Worm (Caenorhabditis elegans) whole organism, young adult: ENCODE measurements around the gene Y40A1A.2.

ENCODE experiments used
- B0019.2 ChIP-seq: fragments of 200-800 bp; sonication (Bioruptor generic); conservative IDR thresholded peaks from 2 replicates; pipeline ENCODE4 v1.3.6; 2022; ENCODE audit warnings: missing genetic modification reagents, missing genetic modification characterization, missing compliant biosample characterization
- B0261.1 ChIP-seq: sonication (generic microtip); optimal IDR thresholded peaks from 2 replicates; lab custom pipeline; 2016; ENCODE audit warnings: mild to moderate bottlenecking, missing genetic modification characterization, moderate library complexity, missing compliant biosample characterization
- F22D6.2 ChIP-seq: sonication (generic microtip); optimal IDR thresholded peaks from 2 replicates; lab custom pipeline; 2016; ENCODE audit warnings: mild to moderate bottlenecking, missing genetic modification characterization, missing compliant biosample characterization
- F39B2.1 ChIP-seq: fragments of 200-800 bp; sonication (Bioruptor generic); IDR thresholded peaks from 2 replicates; pipeline ENCODE4 v1.3.6; 2022; ENCODE audit warnings: missing genetic modification reagents, missing genetic modification characterization, missing compliant biosample characterization
- F52B5.7 ChIP-seq: sonication (generic microtip); optimal IDR thresholded peaks from 2 replicates; lab custom pipeline; 2016; ENCODE audit warnings: mild to moderate bottlenecking, missing genetic modification characterization, missing compliant biosample characterization
- T07F8.4 ChIP-seq: sonication (generic microtip); optimal IDR thresholded peaks from 2 replicates; lab custom pipeline; 2016; ENCODE audit warnings: mild to moderate bottlenecking, missing genetic modification characterization, moderate library complexity, missing compliant biosample characterization
- Y95B8A.8 ChIP-seq: fragments of 200-800 bp; sonication (Bioruptor generic); IDR thresholded peaks from 2 replicates; pipeline ENCODE4 v1.3.6; 2022; ENCODE audit warnings: missing genetic modification reagents, missing genetic modification characterization, missing compliant biosample characterization
- aptf-3 ChIP-seq: fragments of 200-800 bp; sonication (Bioruptor generic); IDR thresholded peaks from 2 replicates; pipeline ENCODE4 v1.3.6; 2022; ENCODE audit warnings: missing genetic modification characterization, missing compliant biosample characterization
- atf-7 ChIP-seq: sonication (generic microtip); optimal IDR thresholded peaks from 2 replicates; lab custom pipeline; 2017; ENCODE audit warnings: mild to moderate bottlenecking, missing genetic modification characterization, missing compliant biosample characterization
- attf-5 ChIP-seq: fragments of 200-800 bp; sonication (Bioruptor generic); optimal IDR thresholded peaks from 2 replicates; lab custom pipeline; 2018; ENCODE audit warnings: mild to moderate bottlenecking, missing genetic modification characterization, missing compliant biosample characterization
- bed-1 ChIP-seq: fragments of 200-800 bp; sonication (Bioruptor generic); IDR thresholded peaks from 2 replicates; pipeline ENCODE4 v1.3.6; 2022; ENCODE audit warnings: missing genetic modification reagents, missing genetic modification characterization, missing compliant biosample characterization
- ceh-79 ChIP-seq: sonication (generic microtip); optimal IDR thresholded peaks from 2 replicates; lab custom pipeline; 2017; ENCODE audit warnings: mild to moderate bottlenecking, missing genetic modification characterization, missing compliant biosample characterization
- egl-18 ChIP-seq: fragments of 200-800 bp; sonication (Bioruptor generic); IDR thresholded peaks from 2 replicates; pipeline ENCODE4 v1.3.6; 2022; ENCODE audit warnings: missing genetic modification reagents, missing genetic modification characterization, missing compliant biosample characterization
- egl-44 ChIP-seq: fragments of 200-800 bp; sonication (Bioruptor generic); IDR thresholded peaks from 2 replicates; pipeline ENCODE4 v1.3.6; 2022; ENCODE audit warnings: missing genetic modification reagents, missing genetic modification characterization, missing compliant biosample characterization
- gei-17 ChIP-seq: fragments of 200-800 bp; sonication (Bioruptor generic); optimal IDR thresholded peaks from 2 replicates; lab custom pipeline; 2018; ENCODE audit warnings: mild to moderate bottlenecking, missing genetic modification characterization, missing compliant biosample characterization
- let-607 ChIP-seq, 2 experiments: fragments of 200-800 bp in 1 of 2; sonication (Bioruptor generic) in 1 of 2; sonication (generic microtip) in 1 of 2; optimal IDR thresholded peaks; 2 replicates each; lab custom pipeline; 2016 to 2018; ENCODE audit warnings: mild to moderate bottlenecking in 2 of 2, missing compliant biosample characterization in 2 of 2, missing genetic modification characterization in 2 of 2, moderate library complexity in 2 of 2, missing genotype in 1 of 2
- lin-26 ChIP-seq: fragments of 200-800 bp; sonication (Bioruptor generic); IDR thresholded peaks from 2 replicates; pipeline ENCODE4 v1.3.6; 2022; ENCODE audit warnings: missing genetic modification reagents, missing genetic modification characterization, missing compliant biosample characterization
- lin-35 ChIP-seq, 3 experiments: fragments of 150-350 bp in 2 of 3; sonication (generic microtip) in 1 of 3; optimal IDR thresholded peaks; 2 replicates each; lab custom pipeline; 2014 to 2018; ENCODE audit warnings: missing biosample characterization in 3 of 3, missing genetic modification characterization in 3 of 3, missing genetic modification reagents in 3 of 3
- lin-54 ChIP-seq: fragments of 200-800 bp; sonication (Bioruptor generic); optimal IDR thresholded peaks from 2 replicates; lab custom pipeline; 2018; ENCODE audit warnings: mild to moderate bottlenecking, missing genetic modification characterization, missing compliant biosample characterization
- madf-6 ChIP-seq: fragments of 200-800 bp; sonication (Bioruptor generic); IDR thresholded peaks from 2 replicates; pipeline ENCODE4 v1.3.6; 2022; ENCODE audit warnings: missing genetic modification reagents, missing genetic modification characterization, missing compliant biosample characterization
- mel-28 ChIP-seq: sonication (generic microtip); optimal IDR thresholded peaks from 2 replicates; lab custom pipeline; 2016; ENCODE audit warnings: borderline replicate concordance, mild to moderate bottlenecking, missing genetic modification characterization, missing compliant biosample characterization
- nhr-27 ChIP-seq: fragments of 200-800 bp; sonication (Bioruptor generic); optimal IDR thresholded peaks from 2 replicates; lab custom pipeline; 2018; ENCODE audit warnings: mild to moderate bottlenecking, missing genetic modification characterization, moderate library complexity, missing compliant biosample characterization
- nhr-80 ChIP-seq: sonication (generic microtip); optimal IDR thresholded peaks from 2 replicates; lab custom pipeline; 2016; ENCODE audit warnings: missing genetic modification characterization, missing compliant biosample characterization
- pha-4 ChIP-seq: fragments of 150-350 bp; sonication (generic microtip); optimal IDR thresholded peaks from 2 replicates; lab custom pipeline; 2014; ENCODE audit warnings: missing biosample characterization, missing genetic modification reagents, missing genetic modification characterization
- rpc-1 ChIP-seq, 2 experiments: fragments of 150-350 bp in 1 of 2; sonication (generic microtip) in 1 of 2; optimal IDR thresholded peaks; 2 replicates each; lab custom pipeline; 2014 to 2018; ENCODE audit warnings: missing biosample characterization in 1 of 2, missing genetic modification characterization in 1 of 2, missing genetic modification reagents in 1 of 2, missing genotype in 1 of 2
- sdz-38 ChIP-seq: sonication (generic microtip); optimal IDR thresholded peaks from 2 replicates; lab custom pipeline; 2016; ENCODE audit warnings: missing genotype, missing genetic modification characterization, missing compliant biosample characterization
- snpc-4 ChIP-seq, 5 experiments: fragments of 150-350 bp in 1 of 5; sonication (generic microtip) in 4 of 5; optimal IDR thresholded peaks; 2 replicates each; lab custom pipeline; 2014 to 2018; ENCODE audit warnings: missing genetic modification characterization in 5 of 5, missing biosample characterization in 3 of 5, antibody characterized with exemption in 2 of 5, mild to moderate bottlenecking in 2 of 5, missing compliant biosample characterization in 2 of 5, missing genotype in 2 of 5, moderate library complexity in 2 of 5, missing genetic modification reagents in 1 of 5
- somi-1 ChIP-seq: fragments of 200-800 bp; sonication (Bioruptor generic); optimal IDR thresholded peaks from 2 replicates; lab custom pipeline; 2018; ENCODE audit warnings: mild to moderate bottlenecking, missing genetic modification characterization, missing compliant biosample characterization
- tbp1 ChIP-seq: fragments of 200-800 bp; sonication (Bioruptor generic); optimal IDR thresholded peaks from 2 replicates; lab custom pipeline; 2018; ENCODE audit warnings: mild to moderate bottlenecking, missing genetic modification characterization, missing compliant biosample characterization
- unc-130 ChIP-seq: sonication (generic microtip); optimal IDR thresholded peaks from 2 replicates; lab custom pipeline; 2016; ENCODE audit warnings: missing genetic modification reagents, missing genetic modification characterization, missing compliant biosample characterization
- unc-62 ChIP-seq: fragments of 150-350 bp; optimal IDR thresholded peaks from 2 replicates; lab custom pipeline; 2014; ENCODE audit warnings: missing biosample characterization, missing genetic modification reagents, missing genetic modification characterization
- ztf-22 ChIP-seq: fragments of 200-800 bp; sonication (Bioruptor generic); optimal IDR thresholded peaks from 2 replicates; lab custom pipeline; 2018; ENCODE audit warnings: mild to moderate bottlenecking, missing genetic modification characterization, moderate library complexity, missing compliant biosample characterization
- ztf-25 ChIP-seq: fragments of 200-800 bp; sonication (Bioruptor generic); IDR thresholded peaks from 2 replicates; pipeline ENCODE4 v1.3.6; 2022; ENCODE audit warnings: missing genetic modification reagents, missing genetic modification characterization, missing compliant biosample characterization
- ztf-6 ChIP-seq: fragments of 200-800 bp; sonication (Bioruptor generic); IDR thresholded peaks from 2 replicates; pipeline ENCODE4 v1.3.6; 2022; ENCODE audit warnings: missing genetic modification reagents, missing genetic modification characterization, missing compliant biosample characterization

Y40A1A.2 gene

DNA sequence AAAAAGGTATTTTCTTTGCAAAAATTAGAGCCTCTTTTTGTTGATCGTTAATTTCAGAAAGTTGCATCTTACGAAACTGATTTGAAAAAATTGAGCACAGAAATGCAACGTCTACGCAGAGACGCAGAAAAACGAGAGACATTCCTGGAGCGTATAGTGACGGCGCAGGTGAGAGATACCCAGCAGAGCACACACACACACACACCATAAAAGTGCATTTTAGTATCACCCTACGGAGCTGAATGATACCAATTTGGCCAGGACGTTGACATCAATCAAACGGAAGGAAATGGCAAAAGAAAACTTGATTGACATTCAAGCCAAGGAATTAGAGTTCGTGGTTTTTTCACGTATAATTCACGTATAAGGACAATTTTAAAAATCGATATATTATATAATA lies 24.0 kb downstream of the Y40A1A.2 start (continued):
- TF ChIP-seq tbp1 (GFP tag; lab: Kevin White, UChicago) (no peak), B0261.1 (tag; lab: Kevin White, UChicago) (no peak), pha-4 (peak; percentile 47), nhr-80 (tag; lab: Kevin White, UChicago) (peak; percentile 96), bed-1 (GFP tag; lab: Robert Waterston, UW) (no peak), nhr-27 (no peak), lin-35 (GFP tag; optimal IDR thresholded peaks at IDR 0.05; lab: Kevin White, UChicago) (no peak), lin-26 (GFP tag; lab: Robert Waterston, UW) (no peak), snpc-4 (GFP tag; optimal IDR thresholded peaks at IDR 0.05; lab: Kevin White, UChicago) (no peak), snpc-4 (tag; optimal IDR thresholded peaks at IDR 0.05; lab: Kevin White, UChicago) (no peak), sdz-38 (tag; lab: Kevin White, UChicago) (no peak), gei-17 (GFP tag; lab: Kevin White, UChicago) (no peak), F22D6.2 (tag; lab: Kevin White, UChicago) (no peak), B0019.2 (GFP tag; lab: Robert Waterston, UW) (no peak), egl-44 (GFP tag; lab: Robert Waterston, UW) (0 out of 2 replicates have a peak, but pooled peaks have one; percentile 16), aptf-3 (GFP tag; lab: Robert Waterston, UW) (no peak), mel-28 (tag; lab: Kevin White, UChicago) (no peak), somi-1 (GFP tag; lab: Kevin White, UChicago) (no peak), F52B5.7 (tag; lab: Kevin White, UChicago) (no peak), atf-7 (tag; lab: Kevin White, UChicago) (peak; percentile 41), Y95B8A.8 (GFP tag; lab: Robert Waterston, UW) (no peak), ztf-22 (GFP tag; lab: Kevin White, UChicago) (peak; percentile 29), lin-54 (GFP tag; lab: Kevin White, UChicago) (no peak), unc-130 (GFP tag; lab: Kevin White, UChicago) (no peak), F39B2.1 (GFP tag; lab: Robert Waterston, UW) (no peak), egl-18 (GFP tag; lab: Robert Waterston, UW) (no peak), madf-6 (GFP tag; lab: Robert Waterston, UW) (no peak), unc-62 (GFP tag; lab: Kevin White, UChicago) (peak; percentile 34)

DNA sequence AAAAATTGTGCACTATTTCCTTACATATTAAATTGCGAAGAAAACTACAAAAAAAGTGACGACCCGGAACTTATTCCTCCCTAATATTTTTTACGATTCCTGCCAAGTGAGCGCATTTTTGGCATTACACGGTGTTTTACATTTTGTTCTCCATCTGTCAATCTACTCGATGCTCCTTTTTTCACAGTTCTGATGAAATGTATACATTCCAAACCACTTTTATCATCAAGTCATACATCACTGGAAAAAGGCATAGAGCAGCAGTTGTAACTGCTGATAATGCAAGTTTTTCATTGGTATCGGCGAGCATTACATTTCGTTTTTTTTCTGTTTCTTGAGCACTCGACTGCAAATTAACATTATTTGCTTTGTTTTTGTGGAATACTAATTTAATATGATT lies 27.7 kb downstream of the Y40A1A.2 start:
- no peak for TF ChIP-seq lin-54 (GFP tag; lab: Kevin White, UChicago)
- no peak for TF ChIP-seq attf-5 (GFP tag; lab: Kevin White, UChicago)
- TF ChIP-seq ztf-25 (GFP tag; lab: Robert Waterston, UW): no peak
- peak; percentile 86 for TF ChIP-seq nhr-80 (tag; lab: Kevin White, UChicago)
- TF ChIP-seq let-607 (tag; optimal IDR thresholded peaks at IDR 0.05; lab: Kevin White, UChicago): peak in 1 of 2 experiments; percentile 50
- no peak for TF ChIP-seq ztf-6 (GFP tag; lab: Robert Waterston, UW)
- TF ChIP-seq gei-17 (GFP tag; lab: Kevin White, UChicago): no peak
- TF ChIP-seq T07F8.4 (tag; lab: Kevin White, UChicago): no peak
- TF ChIP-seq, all 124 proteins: peak for 2

DNA sequence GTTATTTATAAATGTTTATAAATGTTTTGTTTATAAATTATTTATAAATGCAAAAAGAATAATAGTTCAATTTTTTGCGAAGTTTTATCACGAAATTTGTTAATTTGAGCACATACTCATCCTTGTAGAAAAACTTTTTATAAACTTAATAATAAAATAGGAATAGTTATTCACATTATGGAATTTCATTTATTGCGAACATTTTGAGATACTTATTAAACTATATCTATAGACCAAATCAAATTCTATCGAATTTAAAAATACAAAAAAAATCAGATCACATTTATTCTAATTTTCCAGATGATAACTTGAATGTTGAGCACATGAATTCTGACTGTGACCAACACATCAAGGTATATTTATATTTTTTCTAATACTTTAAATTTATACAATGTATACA lies 28.3 kb downstream of the Y40A1A.2 start, which contains the start of gene Y102A11A.3:
Gene Y102A11A.3 (plus strand): TSS at position 301 of the 400 bp plus-strand sequence.
- TF ChIP-seq rpc-1 (optimal IDR thresholded peaks at IDR 0.05; lab: Kevin White, UChicago) (no peak), rpc-1 (tag; optimal IDR thresholded peaks at IDR 0.05; lab: Kevin White, UChicago) (no peak), ceh-79 (tag; lab: Kevin White, UChicago) (no peak)
- TF ChIP-seq, all 124 proteins: peak for 0
